Worm (Caenorhabditis elegans) whole organism, L4 larva: ENCODE results near the gene nhr-195.
A peak's percentile ranks its signal among the peaks of the same experiment; 100 is the strongest.

Experiments used
- F10B5.3 ChIP-seq: sonication (generic microtip); optimal IDR thresholded peaks from 2 replicates; lab custom pipeline; 2016; ENCODE audit warnings: mild to moderate bottlenecking, missing genetic modification characterization, missing compliant biosample characterization
- F49E8.2 ChIP-seq: sonication (generic microtip); optimal IDR thresholded peaks from 2 replicates; lab custom pipeline; 2016; ENCODE audit warnings: missing compliant biosample characterization, mild to moderate bottlenecking, missing genetic modification characterization, borderline replicate concordance
- R02D3.7 ChIP-seq: fragments of 150-350 bp; sonication (generic microtip); optimal IDR thresholded peaks from 3 replicates; lab custom pipeline; 2014; ENCODE audit warnings: missing biosample characterization, missing genetic modification characterization
- Y5F2A.4 ChIP-seq: fragments of 200-800 bp; sonication (Bioruptor generic); optimal IDR thresholded peaks from 2 replicates; lab custom pipeline; 2018; ENCODE audit warnings: mild to moderate bottlenecking, missing genetic modification characterization, missing compliant biosample characterization
- Y75B8A.6 ChIP-seq: fragments of 200-800 bp; sonication (Bioruptor generic); IDR thresholded peaks from 2 replicates; pipeline ENCODE4 v1.3.6; 2022; ENCODE audit warnings: missing genetic modification reagents, missing genetic modification characterization, missing compliant biosample characterization
- aha-1 ChIP-seq: fragments of 150-350 bp; peaks from one replicate; lab custom pipeline; 2014; ENCODE audit warnings: missing biosample characterization, missing genetic modification characterization
- ceh-20 ChIP-seq: fragments of 200-800 bp; sonication (Bioruptor generic); IDR thresholded peaks from 2 replicates; pipeline ENCODE4 v1.3.6; 2022; ENCODE audit warnings: missing genetic modification reagents, missing genetic modification characterization, missing compliant biosample characterization
- ceh-32 ChIP-seq: sonication (generic microtip); optimal IDR thresholded peaks from 2 replicates; lab custom pipeline; 2016; ENCODE audit warnings: mild to moderate bottlenecking, missing genetic modification characterization, missing compliant biosample characterization; ENCODE audit not compliant: poor library complexity
- ceh-44 ChIP-seq: fragments of 200-800 bp; sonication (Bioruptor generic); IDR thresholded peaks from 2 replicates; pipeline ENCODE4 v1.3.6; 2022; ENCODE audit warnings: missing genetic modification reagents, missing genetic modification characterization, missing compliant biosample characterization
- ceh-82 ChIP-seq: sonication (generic microtip); optimal IDR thresholded peaks from 2 replicates; lab custom pipeline; 2017; ENCODE audit warnings: missing biosample characterization, missing genetic modification characterization
- ces-1 ChIP-seq: fragments of 150-350 bp; sonication (generic microtip); optimal IDR thresholded peaks from 4 replicates; lab custom pipeline; 2014; ENCODE audit warnings: missing biosample characterization, missing genetic modification reagents, missing genetic modification characterization
- cey-2 ChIP-seq: sonication (generic microtip); optimal IDR thresholded peaks from 3 replicates; lab custom pipeline; 2017; ENCODE audit warnings: missing genetic modification characterization, mild to moderate bottlenecking, missing compliant biosample characterization, antibody characterized with exemption, borderline replicate concordance; ENCODE audit not compliant: insufficient read depth
- daf-16 ChIP-seq, 3 experiments: sonication (generic microtip); optimal IDR thresholded peaks; 2 replicates each; lab custom pipeline; 2016 to 2017; ENCODE audit warnings: missing genetic modification characterization in 3 of 3, missing genetic modification reagents in 3 of 3, mild to moderate bottlenecking in 2 of 3, missing compliant biosample characterization in 2 of 3, missing biosample characterization in 1 of 3, moderate library complexity in 1 of 3
- daf-8 ChIP-seq: fragments of 200-800 bp; sonication (Bioruptor generic); IDR thresholded peaks from 2 replicates; pipeline ENCODE4 v1.3.6; 2022; ENCODE audit warnings: missing genetic modification characterization, missing compliant biosample characterization
- dmd-6 ChIP-seq: fragments of 200-800 bp; sonication (Bioruptor generic); IDR thresholded peaks from 2 replicates; pipeline ENCODE4 v1.3.6; 2022; ENCODE audit warnings: missing genetic modification reagents, missing genetic modification characterization, missing compliant biosample characterization
- dmd-8 ChIP-seq: fragments of 200-800 bp; sonication (Bioruptor generic); IDR thresholded peaks from 2 replicates; pipeline ENCODE4 v1.3.6; 2022; ENCODE audit warnings: missing genetic modification characterization, missing compliant biosample characterization
- dmd-9 ChIP-seq: fragments of 200-800 bp; sonication (Bioruptor generic); IDR thresholded peaks from 2 replicates; pipeline ENCODE4 v1.3.6; 2022; ENCODE audit warnings: missing genetic modification reagents, missing genetic modification characterization, missing compliant biosample characterization
- duxl-1 ChIP-seq: sonication (generic microtip); optimal IDR thresholded peaks from 2 replicates; lab custom pipeline; 2016; ENCODE audit warnings: mild to moderate bottlenecking, missing genetic modification characterization, moderate library complexity, missing compliant biosample characterization; ENCODE audit not compliant: poor library complexity
- egl-27 ChIP-seq: sonication (generic microtip); optimal IDR thresholded peaks from 3 replicates; lab custom pipeline; 2017; ENCODE audit warnings: missing biosample characterization, missing genetic modification reagents, missing genetic modification characterization
- egl-43 ChIP-seq: fragments of 200-800 bp; sonication (Bioruptor generic); IDR thresholded peaks from 2 replicates; pipeline ENCODE4 v1.3.6; 2022; ENCODE audit warnings: missing genetic modification reagents, missing genetic modification characterization, missing compliant biosample characterization
- fkh-10 ChIP-seq: fragments of 150-350 bp; optimal IDR thresholded peaks from 2 replicates; lab custom pipeline; 2014; ENCODE audit warnings: missing biosample characterization, missing genetic modification reagents, missing genetic modification characterization
- fos-1 ChIP-seq: fragments of 150-350 bp; optimal IDR thresholded peaks from 2 replicates; lab custom pipeline; 2014; ENCODE audit warnings: missing biosample characterization, missing genetic modification characterization
- gei-8 ChIP-seq: fragments of 200-800 bp; sonication (Bioruptor generic); optimal IDR thresholded peaks from 2 replicates; lab custom pipeline; 2018; ENCODE audit warnings: mild to moderate bottlenecking, missing genetic modification characterization, missing compliant biosample characterization
- hlh-30 ChIP-seq: sonication (generic microtip); optimal IDR thresholded peaks from 2 replicates; lab custom pipeline; 2017; ENCODE audit warnings: antibody characterized with exemption, mild to moderate bottlenecking, missing genetic modification characterization, missing compliant biosample characterization; ENCODE audit not compliant: insufficient read depth
- lin-1 ChIP-seq: fragments of 200-800 bp; sonication (Bioruptor generic); IDR thresholded peaks from 2 replicates; pipeline ENCODE4 v1.3.6; 2022; ENCODE audit warnings: missing genetic modification reagents, missing genetic modification characterization, missing compliant biosample characterization
- lin-13 ChIP-seq: fragments of 150-350 bp; optimal IDR thresholded peaks from 2 replicates; lab custom pipeline; 2014; ENCODE audit warnings: missing biosample characterization, missing genetic modification reagents, missing genetic modification characterization
- lin-39 ChIP-seq: fragments of 150-350 bp; optimal IDR thresholded peaks from 2 replicates; lab custom pipeline; 2014; ENCODE audit warnings: missing biosample characterization, missing genetic modification reagents, missing genetic modification characterization
- lsy-2 ChIP-seq, 2 experiments: fragments of 150-350 bp in 1 of 2; sonication (generic microtip) in 1 of 2; optimal IDR thresholded peaks; 2 replicates each; lab custom pipeline; 2014 to 2017; ENCODE audit warnings: missing biosample characterization in 2 of 2, missing genetic modification characterization in 2 of 2
- mxl-2 ChIP-seq: fragments of 200-800 bp; sonication (Bioruptor generic); conservative IDR thresholded peaks from 2 replicates; pipeline ENCODE4 v1.3.6; 2022; ENCODE audit warnings: missing genetic modification reagents, missing genetic modification characterization, missing compliant biosample characterization
- nhr-11 ChIP-seq: fragments of 150-350 bp; optimal IDR thresholded peaks from 2 replicates; lab custom pipeline; 2014; ENCODE audit warnings: missing biosample characterization, missing genetic modification characterization
- nhr-111 ChIP-seq: fragments of 200-800 bp; sonication (Bioruptor generic); optimal IDR thresholded peaks from 2 replicates; lab custom pipeline; 2018; ENCODE audit warnings: mild to moderate bottlenecking, missing genetic modification characterization, missing compliant biosample characterization
- nhr-77 ChIP-seq: fragments of 150-350 bp; optimal IDR thresholded peaks from 2 replicates; lab custom pipeline; 2014; ENCODE audit warnings: missing biosample characterization, missing genetic modification characterization
- php-3 ChIP-seq: fragments of 200-800 bp; sonication (Bioruptor generic); IDR thresholded peaks from 2 replicates; pipeline ENCODE4 v1.3.6; 2022; ENCODE audit warnings: missing genetic modification reagents, missing genetic modification characterization, missing compliant biosample characterization
- pqm-1 ChIP-seq: sonication (generic microtip); optimal IDR thresholded peaks from 2 replicates; lab custom pipeline; 2017; ENCODE audit warnings: missing biosample characterization, missing genetic modification characterization
- rbr-2 ChIP-seq: sonication (generic microtip); optimal IDR thresholded peaks from 2 replicates; lab custom pipeline; 2016; ENCODE audit warnings: missing genotype, missing genetic modification characterization, missing compliant biosample characterization
- saeg-2 ChIP-seq: fragments of 200-800 bp; sonication (Bioruptor generic); IDR thresholded peaks from 2 replicates; pipeline ENCODE4 v1.3.6; 2022; ENCODE audit warnings: missing genetic modification reagents, missing genetic modification characterization, missing compliant biosample characterization
- snpc-1.2 ChIP-seq: fragments of 200-800 bp; sonication (Bioruptor generic); IDR thresholded peaks from 2 replicates; pipeline ENCODE4 v1.3.6; 2022; ENCODE audit warnings: missing genetic modification reagents, missing genetic modification characterization, missing compliant biosample characterization
- snpc-4 ChIP-seq: fragments of 150-350 bp; optimal IDR thresholded peaks from 2 replicates; lab custom pipeline; 2014; ENCODE audit warnings: missing biosample characterization, missing genetic modification characterization
- unc-62 ChIP-seq, 3 experiments: fragments of 150-350 bp in 1 of 3; sonication (generic microtip); optimal IDR thresholded peaks in 2 of 3; peaks in 1 of 3; 1 replicate in 1 of 3; 2 replicates in 2 of 3; lab custom pipeline; 2014 to 2017; ENCODE audit warnings: missing biosample characterization in 3 of 3, missing genetic modification characterization in 3 of 3, missing genetic modification reagents in 3 of 3, missing genotype in 1 of 3
- zag-1 ChIP-seq: fragments of 150-350 bp; optimal IDR thresholded peaks from 2 replicates; lab custom pipeline; 2014; ENCODE audit warnings: missing biosample characterization, missing genetic modification characterization
- zfp-3 ChIP-seq: fragments of 200-800 bp; sonication (Bioruptor generic); conservative IDR thresholded peaks from 2 replicates; pipeline ENCODE4 v1.3.6; 2022; ENCODE audit warnings: missing genetic modification reagents, missing genetic modification characterization, missing compliant biosample characterization
- ztf-11 ChIP-seq: fragments of 150-350 bp; optimal IDR thresholded peaks from 2 replicates; lab custom pipeline; 2014; ENCODE audit warnings: missing biosample characterization, missing genetic modification characterization
- ztf-7 ChIP-seq: fragments of 150-350 bp; optimal IDR thresholded peaks from 2 replicates; lab custom pipeline; 2014; ENCODE audit warnings: missing biosample characterization, missing genetic modification characterization

Gene nhr-195

ce11 chrV:8984783-8985182, 12.6 kb upstream of the nhr-195 start:
- no peak for TF ChIP-seq fos-1
- TF ChIP-seq unc-62 (GFP tag; optimal IDR thresholded peaks at IDR 0.05 in 1 of 2; lab: Kevin White, UChicago) = peak in 1 of 2 experiments; percentile 3
- TF ChIP-seq unc-62 (tag; optimal IDR thresholded peaks at IDR 0.05; lab: Kevin White, UChicago) = no peak
- no peak for TF ChIP-seq lin-1 (GFP tag; lab: Robert Waterston, UW)

- TF ChIP-seq snpc-1.2 (GFP tag; lab: Robert Waterston, UW) = no peak
- no peak for TF ChIP-seq mxl-2
- no peak for TF ChIP-seq daf-16 (GFP tag; optimal IDR thresholded peaks at IDR 0.05; lab: Kevin White, UChicago)
- no peak for TF ChIP-seq daf-16 (tag; optimal IDR thresholded peaks at IDR 0.05; lab: Kevin White, UChicago)
- no peak for TF ChIP-seq ceh-20 (GFP tag; lab: Robert Waterston, UW)
- TF ChIP-seq, all 104 proteins: peak for 0
Observed at ce11 chrV:8983604-8984003, 11.4 kb upstream of the nhr-195 start, which contains the start of gene str-86. Gene str-86, minus strand, starts transcription at chrV:8983704.

ce11 chrV:8980845-8981244, 8.7 kb upstream of the nhr-195 start, which contains the start of gene str-84:
Gene str-84, minus strand, starts transcription at chrV:8980945.
- TF ChIP-seq lsy-2 (tag; optimal IDR thresholded peaks at IDR 0.05; lab: Kevin White, UChicago) (no peak), F10B5.3 (no peak), R02D3.7 (tag; lab: Kevin White, UChicago) (no peak), ceh-32 (tag; lab: Kevin White, UChicago) (no peak), cey-2 (tag; lab: Kevin White, UChicago) (no peak), lin-13 (no peak), egl-27 (tag; lab: Kevin White, UChicago) (no peak), aha-1 (tag; lab: Kevin White, UChicago) (no peak), zfp-3 (GFP tag; lab: Robert Waterston, UW) (no peak), rbr-2 (tag; lab: Kevin White, UChicago) (no peak), hlh-30 (tag; lab: Kevin White, UChicago) (no peak), egl-43 (GFP tag; lab: Robert Waterston, UW) (no peak), Y75B8A.6 (no peak), nhr-111 (GFP tag; lab: Kevin White, UChicago) (no peak), duxl-1 (tag; lab: Kevin White, UChicago) (no peak), ceh-44 (GFP tag; lab: Robert Waterston, UW) (no peak)
- TF ChIP-seq, all 104 proteins: peak for 0

ce11 chrV:8977895-8978294, 5.7 kb upstream of the nhr-195 start:
- TF ChIP-seq ceh-20 (GFP tag; lab: Robert Waterston, UW) = no peak
- TF ChIP-seq daf-8 = no peak
- TF ChIP-seq fkh-10 (GFP tag; lab: Kevin White, UChicago) = no peak
- no peak for TF ChIP-seq cey-2 (tag; lab: Kevin White, UChicago)
- TF ChIP-seq gei-8 (GFP tag; lab: Kevin White, UChicago) = no peak
- TF ChIP-seq F49E8.2 (tag; lab: Kevin White, UChicago) = no peak
- TF ChIP-seq Y5F2A.4 (GFP tag; lab: Kevin White, UChicago) = no peak
- no peak for TF ChIP-seq ztf-7
- no peak for TF ChIP-seq lin-39 (tag; lab: Kevin White, UChicago)
- TF ChIP-seq pqm-1 (tag; lab: Kevin White, UChicago) = peak; percentile 46
- TF ChIP-seq ceh-82 (tag; lab: Kevin White, UChicago) = no peak
- TF ChIP-seq zag-1 = no peak
- TF ChIP-seq dmd-6 = no peak
- no peak for TF ChIP-seq lsy-2 (tag; optimal IDR thresholded peaks at IDR 0.05; lab: Kevin White, UChicago)
- TF ChIP-seq ces-1 = no peak
- no peak for TF ChIP-seq daf-16 (GFP tag; optimal IDR thresholded peaks at IDR 0.05; lab: Kevin White, UChicago)
- peak; percentile 66 for TF ChIP-seq daf-16 (tag; optimal IDR thresholded peaks at IDR 0.05; lab: Kevin White, UChicago)
- TF ChIP-seq snpc-4 = no peak
- no peak for TF ChIP-seq nhr-11
- no peak for TF ChIP-seq dmd-8 (GFP tag; lab: Robert Waterston, UW)
- no peak for TF ChIP-seq saeg-2 (GFP tag; lab: Robert Waterston, UW)
- no peak for TF ChIP-seq egl-43 (GFP tag; lab: Robert Waterston, UW)
- no peak for TF ChIP-seq dmd-9 (GFP tag; lab: Robert Waterston, UW)
- TF ChIP-seq php-3 (GFP tag; lab: Robert Waterston, UW) = 0 out of 2 replicates have a peak, but pooled peaks have one; percentile 14
- no peak for TF ChIP-seq nhr-77 (tag; lab: Kevin White, UChicago)
- TF ChIP-seq ztf-11 = no peak
